Worm (Caenorhabditis elegans) whole organism, late embryonic: ENCODE data around the gene mua-6.

Source experiments
- C08G9.2 ChIP-seq: sonication (generic microtip); optimal IDR thresholded peaks from 2 replicates; lab custom pipeline; 2016; ENCODE audit warnings: mild to moderate bottlenecking, missing genetic modification characterization, moderate library complexity, missing compliant biosample characterization
- K09A11.1 ChIP-seq: sonication (generic microtip); optimal IDR thresholded peaks from 2 replicates; lab custom pipeline; 2017; ENCODE audit warnings: antibody characterized with exemption, mild to moderate bottlenecking, missing genetic modification characterization, missing compliant biosample characterization; ENCODE audit not compliant: insufficient read depth
- ahr-1 ChIP-seq: sonication (generic microtip); optimal IDR thresholded peaks from 2 replicates; lab custom pipeline; 2016; ENCODE audit warnings: missing genetic modification characterization, missing compliant biosample characterization
- ama-1 ChIP-seq: fragments of 150-350 bp; optimal IDR thresholded peaks from 2 replicates; lab custom pipeline; 2014
- ceh-14 ChIP-seq: sonication (generic microtip); optimal IDR thresholded peaks from 2 replicates; lab custom pipeline; 2016; ENCODE audit warnings: missing genotype, missing genetic modification characterization, missing compliant biosample characterization
- ceh-18 ChIP-seq: sonication (generic microtip); optimal IDR thresholded peaks from 2 replicates; lab custom pipeline; 2016; ENCODE audit warnings: missing genetic modification characterization, missing compliant biosample characterization
- ceh-19 ChIP-seq: fragments of 200-800 bp; sonication (Bioruptor generic); optimal IDR thresholded peaks from 2 replicates; lab custom pipeline; 2018; ENCODE audit warnings: mild to moderate bottlenecking, missing genetic modification characterization, missing compliant biosample characterization
- ceh-2 ChIP-seq: sonication (generic microtip); optimal IDR thresholded peaks from 2 replicates; lab custom pipeline; 2016; ENCODE audit warnings: missing genotype, missing genetic modification characterization, missing compliant biosample characterization
- ceh-22 ChIP-seq: sonication (generic microtip); optimal IDR thresholded peaks from 2 replicates; lab custom pipeline; 2017; ENCODE audit warnings: missing biosample characterization, missing genetic modification characterization
- ceh-31 ChIP-seq: sonication (generic microtip); optimal IDR thresholded peaks from 2 replicates; lab custom pipeline; 2016; ENCODE audit warnings: missing genetic modification characterization, missing compliant biosample characterization
- ceh-48 ChIP-seq: sonication (generic microtip); optimal IDR thresholded peaks from 2 replicates; lab custom pipeline; 2016; ENCODE audit warnings: missing genetic modification characterization, inconsistent platforms, missing compliant biosample characterization
- ceh-9 ChIP-seq: sonication (generic microtip); optimal IDR thresholded peaks from 2 replicates; lab custom pipeline; 2016; ENCODE audit warnings: mild to moderate bottlenecking, missing genetic modification characterization, inconsistent platforms, missing compliant biosample characterization
- elt-2 ChIP-seq: sonication (generic microtip); optimal IDR thresholded peaks from 2 replicates; lab custom pipeline; 2016; ENCODE audit warnings: missing genetic modification reagents, missing genetic modification characterization, missing compliant biosample characterization
- elt-4 ChIP-seq: sonication (generic microtip); optimal IDR thresholded peaks from 2 replicates; lab custom pipeline; 2016; ENCODE audit warnings: missing genetic modification characterization, missing compliant biosample characterization
- gmeb-2 ChIP-seq: sonication (generic microtip); optimal IDR thresholded peaks from 2 replicates; lab custom pipeline; 2016; ENCODE audit warnings: missing genetic modification characterization, inconsistent platforms, missing compliant biosample characterization
- hlh-15 ChIP-seq: sonication (generic microtip); optimal IDR thresholded peaks from 2 replicates; lab custom pipeline; 2016; ENCODE audit warnings: missing genetic modification characterization, missing compliant biosample characterization
- hlh-30 ChIP-seq: sonication (generic microtip); optimal IDR thresholded peaks from 2 replicates; lab custom pipeline; 2017; ENCODE audit warnings: antibody characterized with exemption, missing genetic modification characterization, missing compliant biosample characterization; ENCODE audit not compliant: insufficient read depth
- hlh-6 ChIP-seq: sonication (generic microtip); optimal IDR thresholded peaks from 2 replicates; lab custom pipeline; 2016; ENCODE audit warnings: missing genotype, missing genetic modification characterization, missing compliant biosample characterization
- madf-2 ChIP-seq: sonication (generic microtip); optimal IDR thresholded peaks from 2 replicates; lab custom pipeline; 2017; ENCODE audit warnings: missing genetic modification characterization, missing compliant biosample characterization
- mec-3 ChIP-seq: sonication (generic microtip); optimal IDR thresholded peaks from 2 replicates; lab custom pipeline; 2016; ENCODE audit warnings: borderline replicate concordance, missing genetic modification characterization, missing compliant biosample characterization
- nfya-1 ChIP-seq: sonication (generic microtip); optimal IDR thresholded peaks from 2 replicates; lab custom pipeline; 2017; ENCODE audit warnings: missing genetic modification characterization, mild to moderate bottlenecking, missing compliant biosample characterization, antibody characterized with exemption, moderate library complexity
- nhr-232 ChIP-seq: sonication (generic microtip); optimal IDR thresholded peaks from 2 replicates; lab custom pipeline; 2016; ENCODE audit warnings: missing genetic modification characterization, missing compliant biosample characterization
- npax-4 ChIP-seq: sonication (generic microtip); optimal IDR thresholded peaks from 2 replicates; lab custom pipeline; 2016; ENCODE audit warnings: missing genetic modification characterization, missing compliant biosample characterization
- odd-2 ChIP-seq: sonication (generic microtip); optimal IDR thresholded peaks from 2 replicates; lab custom pipeline; 2017; ENCODE audit warnings: antibody characterized with exemption, mild to moderate bottlenecking, missing genetic modification characterization, missing compliant biosample characterization
- pag-3 ChIP-seq: sonication (generic microtip); optimal IDR thresholded peaks from 2 replicates; lab custom pipeline; 2016; ENCODE audit warnings: missing compliant biosample characterization, missing genetic modification characterization, borderline replicate concordance
- pat-9 ChIP-seq: fragments of 200-800 bp; sonication (Bioruptor generic); optimal IDR thresholded peaks from 2 replicates; lab custom pipeline; 2018; ENCODE audit warnings: mild to moderate bottlenecking, missing genetic modification characterization, moderate library complexity, missing compliant biosample characterization
- pax-1 ChIP-seq: fragments of 150-350 bp; optimal IDR thresholded peaks from 2 replicates; lab custom pipeline; 2014; ENCODE audit warnings: missing biosample characterization, missing genetic modification characterization
- pha-2 ChIP-seq: sonication (generic microtip); optimal IDR thresholded peaks from 2 replicates; lab custom pipeline; 2017; ENCODE audit warnings: mild to moderate bottlenecking, missing genetic modification characterization, missing compliant biosample characterization
- ref-2 ChIP-seq: sonication (generic microtip); optimal IDR thresholded peaks from 2 replicates; lab custom pipeline; 2016; ENCODE audit warnings: missing genetic modification characterization, missing compliant biosample characterization
- rnt-1 ChIP-seq: sonication (generic microtip); optimal IDR thresholded peaks from 2 replicates; lab custom pipeline; 2016; ENCODE audit warnings: missing genetic modification characterization, missing compliant biosample characterization
- sdc-2 ChIP-seq: sonication (generic microtip); optimal IDR thresholded peaks from 2 replicates; lab custom pipeline; 2016; ENCODE audit warnings: missing genotype, missing genetic modification characterization, missing compliant biosample characterization
- syd-9 ChIP-seq: sonication (generic microtip); optimal IDR thresholded peaks from 2 replicates; lab custom pipeline; 2016; ENCODE audit warnings: mild to moderate bottlenecking, missing genetic modification characterization, moderate library complexity, missing compliant biosample characterization
- tbx-2 ChIP-seq: sonication (generic microtip); optimal IDR thresholded peaks from 2 replicates; lab custom pipeline; 2016; ENCODE audit warnings: missing genetic modification characterization, missing compliant biosample characterization
- tbx-7 ChIP-seq: sonication (generic microtip); optimal IDR thresholded peaks from 2 replicates; lab custom pipeline; 2016; ENCODE audit warnings: missing genotype, missing genetic modification characterization, missing compliant biosample characterization
- unc-42 ChIP-seq: sonication (generic microtip); optimal IDR thresholded peaks from 2 replicates; lab custom pipeline; 2016; ENCODE audit warnings: missing genotype, missing genetic modification characterization, missing compliant biosample characterization
- unc-55 ChIP-seq: sonication (generic microtip); optimal IDR thresholded peaks from 2 replicates; lab custom pipeline; 2017; ENCODE audit warnings: missing biosample characterization, missing genetic modification reagents, missing genetic modification characterization
- unc-86 ChIP-seq: sonication (generic microtip); optimal IDR thresholded peaks from 2 replicates; lab custom pipeline; 2016; ENCODE audit warnings: missing genetic modification characterization, missing compliant biosample characterization
- ztf-16 ChIP-seq: sonication (generic microtip); optimal IDR thresholded peaks from 2 replicates; lab custom pipeline; 2017; ENCODE audit warnings: missing genetic modification characterization, missing compliant biosample characterization

The mua-6 gene

DNA sequence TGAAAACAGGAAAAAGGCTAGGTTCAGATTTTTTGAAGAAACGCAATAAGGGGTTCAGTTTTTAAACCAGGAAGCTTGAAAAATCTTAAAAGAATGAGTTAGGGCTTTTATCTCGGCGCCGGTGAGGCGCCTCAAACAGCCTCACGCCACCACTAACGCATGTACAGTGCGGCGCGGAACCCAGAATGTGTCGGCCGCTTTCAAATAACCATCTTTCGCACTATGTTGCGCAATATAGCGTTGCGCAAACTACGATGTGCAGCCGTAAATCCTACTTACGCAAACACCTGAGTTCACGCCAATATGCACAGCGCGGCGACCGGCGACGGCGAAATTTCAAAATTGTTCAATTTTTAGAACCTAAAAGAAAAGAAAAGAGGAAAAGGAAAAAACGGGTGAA lies 24.1 kb upstream of the mua-6 start:
- no peak for TF ChIP-seq odd-2 (tag; lab: Kevin White, UChicago)
- no peak for TF ChIP-seq madf-2 (tag; lab: Kevin White, UChicago)
- TF ChIP-seq unc-86 = no peak
- TF ChIP-seq K09A11.1 (tag; lab: Kevin White, UChicago) = no peak
- no peak for TF ChIP-seq elt-4 (tag; lab: Kevin White, UChicago)
- no peak for TF ChIP-seq tbx-2
- no peak for TF ChIP-seq gmeb-2 (tag; lab: Kevin White, UChicago)
- TF ChIP-seq ahr-1 = no peak
- TF ChIP-seq pax-1 = no peak
- no peak for TF ChIP-seq ceh-14 (tag; lab: Kevin White, UChicago)
- TF ChIP-seq nhr-232 (tag; lab: Kevin White, UChicago) = no peak
- TF ChIP-seq ceh-22 (tag; lab: Kevin White, UChicago) = no peak
- no peak for TF ChIP-seq hlh-15 (tag; lab: Kevin White, UChicago)
- TF ChIP-seq npax-4 (tag; lab: Kevin White, UChicago) = no peak
- TF ChIP-seq pha-2 (tag; lab: Kevin White, UChicago) = no peak
- no peak for TF ChIP-seq hlh-30 (tag; lab: Kevin White, UChicago)
- no peak for TF ChIP-seq ceh-31 (tag; lab: Kevin White, UChicago)
- no peak for TF ChIP-seq elt-2 (tag; lab: Kevin White, UChicago)
- no peak for TF ChIP-seq hlh-6 (tag; lab: Kevin White, UChicago)

DNA sequence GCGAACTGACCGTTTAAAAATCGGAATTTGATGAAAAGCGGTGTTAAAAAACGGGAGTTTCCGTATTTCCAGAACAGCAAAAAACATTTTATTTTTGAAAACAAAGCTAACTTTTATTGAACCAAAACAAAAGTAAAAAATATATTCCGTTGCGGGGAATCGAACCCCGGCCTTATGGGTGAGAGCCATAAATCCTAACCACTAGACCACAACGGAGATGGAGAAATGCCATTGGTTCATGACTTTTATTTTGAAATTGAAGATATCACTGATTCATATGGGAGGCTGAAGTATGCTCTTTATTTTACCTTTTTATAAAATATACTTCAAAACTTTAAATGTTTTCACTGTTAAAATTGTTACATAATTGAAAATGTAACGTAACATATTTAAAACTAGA lies 19.7 kb upstream of the mua-6 start:
- no peak for TF ChIP-seq pat-9
- no peak for TF ChIP-seq hlh-6 (tag; lab: Kevin White, UChicago)
- no peak for TF ChIP-seq C08G9.2 (tag; lab: Kevin White, UChicago)
- TF ChIP-seq syd-9 (tag; lab: Kevin White, UChicago) = no peak
- TF ChIP-seq ceh-9 (tag; lab: Kevin White, UChicago) = no peak
- TF ChIP-seq unc-55 (GFP tag; lab: Kevin White, UChicago) = no peak

DNA sequence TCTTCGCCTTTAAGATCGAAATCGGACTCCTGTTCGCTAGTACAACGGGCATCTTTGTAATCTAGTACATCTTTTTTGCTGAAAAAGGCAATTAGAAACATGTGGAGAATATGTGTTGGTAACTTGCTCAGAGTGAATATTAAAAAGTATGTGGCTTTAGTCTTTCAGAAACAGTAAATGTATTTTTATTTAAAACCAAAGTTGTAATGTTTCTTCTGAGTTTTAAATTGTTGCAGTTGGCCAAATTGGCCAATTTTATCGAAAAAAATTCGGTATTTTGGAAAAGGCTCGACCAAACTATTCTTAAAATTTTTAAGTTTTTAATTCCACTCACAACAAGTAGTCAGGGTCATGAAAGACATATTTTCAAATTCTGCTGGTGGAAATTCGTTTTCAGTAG lies 17.6 kb upstream of the mua-6 start, which contains the start of gene F52E10.2:
TSS of gene F52E10.2 (minus strand) at position 101 of the 400 bp plus-strand sequence.
- no peak for TF ChIP-seq pag-3 (tag; lab: Kevin White, UChicago)
- no peak for TF ChIP-seq tbx-7 (tag; lab: Kevin White, UChicago)
- no peak for TF ChIP-seq elt-2 (tag; lab: Kevin White, UChicago)
- TF ChIP-seq ceh-18 (tag; lab: Kevin White, UChicago) = no peak
- TF ChIP-seq mec-3 = no peak
- TF ChIP-seq pax-1 = no peak
- TF ChIP-seq rnt-1 (tag; lab: Kevin White, UChicago) = no peak
- TF ChIP-seq ama-1 (lab: Kevin White, UChicago) = no peak

DNA sequence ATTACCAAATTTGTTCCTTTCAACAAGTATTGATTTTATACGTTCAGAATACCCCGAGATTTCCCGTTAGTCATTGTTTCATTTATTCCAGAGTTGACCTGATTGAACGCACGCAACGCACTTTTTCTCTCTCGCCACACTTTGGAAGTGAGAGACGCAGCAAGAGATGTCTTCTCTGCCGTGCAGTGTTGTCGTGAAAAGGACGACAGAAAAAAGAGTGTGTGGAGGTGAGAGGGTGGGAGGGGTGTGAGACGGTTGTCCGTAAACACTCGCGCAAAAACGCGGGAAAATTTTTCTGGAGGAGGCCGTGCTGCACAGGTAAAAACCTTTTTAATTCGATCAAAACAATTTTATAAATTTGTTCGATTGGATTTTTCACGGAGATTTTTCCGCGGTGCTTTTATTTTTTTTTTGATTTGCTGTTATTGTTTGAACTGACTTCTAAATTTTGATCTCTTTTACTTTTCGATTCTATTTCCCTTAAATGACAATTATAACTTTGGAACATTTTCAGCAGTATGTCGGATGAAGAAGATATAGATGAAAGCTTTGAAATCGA lies 9.8 kb upstream of the mua-6 start, which contains the start of gene sdc-1:
TSS of gene sdc-1 (plus strand) at position 509 of the 559 bp plus-strand sequence.
- no peak for TF ChIP-seq hlh-30 (tag; lab: Kevin White, UChicago)
- peak; percentile 38 for TF ChIP-seq tbx-2
- no peak for TF ChIP-seq ceh-2 (tag; lab: Kevin White, UChicago)
- TF ChIP-seq ceh-19 (GFP tag; lab: Kevin White, UChicago) = no peak
- peak; percentile 38 for TF ChIP-seq sdc-2 (tag; lab: Kevin White, UChicago)
- TF ChIP-seq ceh-48 (tag; lab: Kevin White, UChicago) = no peak
- peak; percentile 8 for TF ChIP-seq ceh-31 (tag; lab: Kevin White, UChicago)
- peak; percentile 1 for TF ChIP-seq ref-2 (tag; lab: Kevin White, UChicago)
- TF ChIP-seq nfya-1 (tag; lab: Kevin White, UChicago) = peak; percentile 48
- peak; percentile 14 for TF ChIP-seq unc-42
- TF ChIP-seq ceh-18 (tag; lab: Kevin White, UChicago) = peak; percentile 9
- peak; percentile 14 for TF ChIP-seq ztf-16 (tag; lab: Kevin White, UChicago)
